Fruit fly (Drosophila melanogaster): ENCODE results near the gene CG13728.

Gene CG13728

DNA sequence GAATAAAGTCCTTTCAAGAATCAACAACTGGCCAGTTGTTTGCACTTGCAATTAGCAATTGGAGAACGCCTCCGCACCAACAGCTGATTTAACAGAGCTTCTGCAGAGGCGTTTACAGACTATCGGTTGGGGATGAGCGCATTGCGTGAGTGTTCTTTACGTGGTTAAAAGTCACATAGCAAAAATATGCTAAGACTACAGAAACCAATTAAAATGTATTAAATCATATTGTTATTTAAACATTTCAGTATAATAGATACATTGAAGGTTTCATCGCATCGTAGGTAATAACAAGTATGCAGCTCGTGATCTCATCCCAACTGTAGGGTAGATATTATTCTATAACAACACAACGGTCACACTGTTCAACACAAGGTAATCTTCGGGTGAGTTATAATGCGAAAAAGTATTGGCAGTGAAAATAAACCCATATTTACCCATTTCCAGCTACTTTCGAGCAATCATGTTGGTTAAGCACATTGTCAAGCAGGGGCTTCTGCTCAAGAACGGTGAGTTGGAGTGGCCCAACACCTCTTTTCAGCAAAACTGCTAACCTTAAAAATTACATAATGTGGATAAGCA lies 42.7 kb upstream of the CG13728 start, which contains the start of the genes Sec3 and COX7B:
TSS of gene Sec3 (minus strand) at position 86 of the 582 bp plus-strand sequence.
TSS of gene COX7B (plus strand) at position 346 of the 582 bp plus-strand sequence.
- TF ChIP-seq Lpt (GFP tag; optimal IDR thresholded peaks at IDR 0.05) (no peak), cyc (GFP tag; optimal IDR thresholded peaks at IDR 0.05) (peak; percentile 60), Blimp-1 (GFP tag; optimal IDR thresholded peaks at IDR 0.05) (no peak), CG16779 (tag; optimal IDR thresholded peaks at IDR 0.05) (no peak), CG8119 (GFP tag; IDR thresholded peaks at IDR 0.05) (no peak), CG31627 (GFP tag; optimal IDR thresholded peaks at IDR 0.05) (peak; percentile 68), Sox102F (GFP tag; optimal IDR thresholded peaks at IDR 0.05) (peak; percentile 45), CG6276 (GFP tag; optimal IDR thresholded peaks at IDR 0.05) (no peak), lz (GFP tag; optimal IDR thresholded peaks at IDR 0.05) (peak; percentile 71), Hr38 (GFP tag; optimal IDR thresholded peaks at IDR 0.05) (no peak), Smox (GFP tag; optimal IDR thresholded peaks at IDR 0.05) (peak; percentile 71), CG10669 (GFP tag; optimal IDR thresholded peaks at IDR 0.05) (peak; percentile 14), Hr4 (GFP tag; optimal IDR thresholded peaks at IDR 0.05) (peak; percentile 67), CG3919 (GFP tag; optimal IDR thresholded peaks at IDR 0.05) (peak; percentile 61), CG11762 (GFP tag; optimal IDR thresholded peaks at IDR 0.05; ENCODE audit: insufficient read depth) (no peak), Ets21C (GFP tag; optimal IDR thresholded peaks at IDR 0.05) (peak; percentile 63), OdsH (GFP tag; optimal IDR thresholded peaks at IDR 0.05) (peak; percentile 70), fkh (GFP tag; optimal IDR thresholded peaks at IDR 0.05) (peak; percentile 79), Sox15 (GFP tag; optimal IDR thresholded peaks at IDR 0.05) (no peak), CG11294 (GFP tag; IDR thresholded peaks at IDR 0.05) (no peak), achi (GFP tag; optimal IDR thresholded peaks at IDR 0.05) (peak; percentile 47), Eip93F (GFP tag; optimal IDR thresholded peaks at IDR 0.05) (peak; percentile 53), CG11902 (GFP tag; optimal IDR thresholded peaks at IDR 0.05) (no peak), svp (GFP tag) (peak; percentile 92), CG9139 (GFP tag; optimal IDR thresholded peaks at IDR 0.05) (no peak), net (GFP tag; optimal IDR thresholded peaks at IDR 0.05) (no peak), acj6 (GFP tag; optimal IDR thresholded peaks at IDR 0.05) (peak; percentile 55), Ets96B (tag; optimal IDR thresholded peaks at IDR 0.05) (peak; percentile 46), Eip75B (GFP tag; optimal IDR thresholded peaks at IDR 0.05) (peak; percentile 52), CG32006 (GFP tag; optimal IDR thresholded peaks at IDR 0.05) (peak; percentile 47), esn (GFP tag; optimal IDR thresholded peaks at IDR 0.05) (peak; percentile 75), pdm3 (GFP tag; optimal IDR thresholded peaks at IDR 0.05) (peak; percentile 63), dac (GFP tag; optimal IDR thresholded peaks at IDR 0.05) (peak; percentile 14), salr (GFP tag; optimal IDR thresholded peaks at IDR 0.05) (no peak), CG3032 (tag; optimal IDR thresholded peaks at IDR 0.05) (peak; percentile 59), CG6854 (GFP tag; optimal IDR thresholded peaks at IDR 0.05) (no peak), CG4318 (GFP tag; optimal IDR thresholded peaks at IDR 0.05) (no peak), Hr39 (GFP tag; optimal IDR thresholded peaks at IDR 0.05) (peak; percentile 64), CG15336 (GFP tag; IDR thresholded peaks at IDR 0.05) (no peak), CG10631 (GFP tag; optimal IDR thresholded peaks at IDR 0.05) (peak; percentile 61), CG6163 (GFP tag; IDR thresholded peaks at IDR 0.05) (0 out of 3 replicates have a peak, but pooled peaks have one; percentile 29), eg (GFP tag; IDR thresholded peaks at IDR 0.05) (no peak; the same call in 2 of the 3 replicates), Gug (GFP tag; IDR thresholded peaks at IDR 0.05) (no peak), Met (GFP tag; optimal IDR thresholded peaks at IDR 0.05) (peak; percentile 59), CG34406 (GFP tag; optimal IDR thresholded peaks at IDR 0.05) (peak; percentile 18), fd85E (GFP tag; optimal IDR thresholded peaks at IDR 0.05) (no peak), spab (GFP tag; optimal IDR thresholded peaks at IDR 0.05) (no peak), dsx (GFP tag; optimal IDR thresholded peaks at IDR 0.05; ENCODE audit: poor library complexity, severe bottlenecking) (peak; percentile 65), CG8632 (GFP tag; optimal IDR thresholded peaks at IDR 0.05) (no peak), ss (GFP tag; optimal IDR thresholded peaks at IDR 0.05) (peak in 1 of 2 experiments; percentile 30), vri (GFP tag; optimal IDR thresholded peaks at IDR 0.05) (peak; percentile 91), Sox14 (GFP tag; optimal IDR thresholded peaks at IDR 0.05) (peak; percentile 62)

Measured in whole organism, prepupa.